Fruit fly (Drosophila melanogaster) whole organism, embryonic: ENCODE data around the gene CG2003.
A peak's percentile ranks its signal among the peaks of the same experiment; 100 is the strongest.

Source experiments
- Bgb ChIP-seq: fragments of 200-800 bp; sonication (Bioruptor generic); IDR thresholded peaks from 2 replicates; pipeline ENCODE4 v1.3.6; 2022; ENCODE audit warnings: missing biosample characterization, missing genetic modification characterization; ENCODE audit not compliant: partially characterized antibody
- CG1024 ChIP-seq: fragments of 200-800 bp; sonication (Bioruptor generic); IDR thresholded peaks from 2 replicates; pipeline ENCODE4 v1.3.6; 2022; ENCODE audit warnings: missing biosample characterization, missing genetic modification characterization
- CG10267 ChIP-seq: fragments of 200-800 bp; sonication (Bioruptor generic); optimal IDR thresholded peaks from 2 replicates; lab custom pipeline; 2018; ENCODE audit warnings: missing biosample characterization, mild to moderate bottlenecking, missing genetic modification characterization, moderate library complexity
- CG10366 ChIP-seq: fragments of 200-800 bp; sonication (Bioruptor generic); IDR thresholded peaks from 2 replicates; pipeline ENCODE4 v1.3.6; 2022; ENCODE audit warnings: missing biosample characterization, missing genetic modification characterization
- CG10431 ChIP-seq: fragments of 200-800 bp; sonication (Bioruptor generic); optimal IDR thresholded peaks from 3 replicates; lab custom pipeline; 2018; ENCODE audit warnings: missing biosample characterization, mild to moderate bottlenecking, missing genetic modification characterization
- CG11085 ChIP-seq: fragments of 200-800 bp; sonication (Bioruptor generic); IDR thresholded peaks from 2 replicates; pipeline ENCODE4 v1.3.6; 2022; ENCODE audit warnings: missing biosample characterization, missing genetic modification characterization
- CG11504 ChIP-seq: fragments of 200-800 bp; sonication (Bioruptor generic); optimal IDR thresholded peaks from 3 replicates; lab custom pipeline; 2019; ENCODE audit warnings: missing biosample characterization, mild to moderate bottlenecking, missing genetic modification characterization, moderate library complexity
- CG12659 ChIP-seq: fragments of 200-800 bp; sonication (Bioruptor generic); optimal IDR thresholded peaks from 3 replicates; lab custom pipeline; 2017; ENCODE audit warnings: mild to moderate bottlenecking, missing biosample characterization, missing genetic modification reagents, missing genetic modification characterization
- CG13894 ChIP-seq: fragments of 200-800 bp; sonication (Bioruptor generic); optimal IDR thresholded peaks from 3 replicates; lab custom pipeline; 2018; ENCODE audit warnings: missing biosample characterization, mild to moderate bottlenecking, missing genetic modification characterization, moderate library complexity
- CG1529 ChIP-seq: fragments of 200-800 bp; sonication (Bioruptor generic); optimal IDR thresholded peaks from 3 replicates; lab custom pipeline; 2018; ENCODE audit warnings: missing biosample characterization, missing genetic modification characterization
- CG17328 ChIP-seq: fragments of 200-800 bp; sonication (Bioruptor generic); IDR thresholded peaks from 2 replicates; pipeline ENCODE4 v1.3.6; 2022; ENCODE audit warnings: missing biosample characterization, missing genetic modification characterization
- CG18619 ChIP-seq: fragments of 200-800 bp; sonication (Bioruptor generic); optimal IDR thresholded peaks from 3 replicates; lab custom pipeline; 2017; ENCODE audit warnings: missing biosample characterization, mild to moderate bottlenecking, missing genetic modification characterization
- CG2202 ChIP-seq: fragments of 200-800 bp; sonication (Bioruptor generic); optimal IDR thresholded peaks from 2 replicates; lab custom pipeline; 2018; ENCODE audit warnings: missing biosample characterization, mild to moderate bottlenecking, missing genetic modification characterization
- CG2712 ChIP-seq: fragments of 200-800 bp; optimal IDR thresholded peaks from 3 replicates; lab custom pipeline; 2019; ENCODE audit warnings: missing biosample characterization, mild to moderate bottlenecking, missing genetic modification characterization, moderate library complexity
- CG42726 ChIP-seq: fragments of 200-800 bp; sonication (Bioruptor generic); IDR thresholded peaks from 2 replicates; pipeline ENCODE4 v1.3.6; 2022; ENCODE audit warnings: missing biosample characterization, missing genetic modification characterization; ENCODE audit not compliant: partially characterized antibody
- CG5953 ChIP-seq: fragments of 200-800 bp; sonication (Bioruptor generic); IDR thresholded peaks from 2 replicates; pipeline ENCODE4 v1.3.6; 2022; ENCODE audit warnings: missing biosample characterization, missing genetic modification characterization
- CG6689 ChIP-seq: fragments of 200-800 bp; sonication (Bioruptor generic); IDR thresholded peaks from 2 replicates; pipeline ENCODE4 v1.3.6; 2022; ENCODE audit warnings: missing biosample characterization, missing genetic modification characterization
- CG7357 ChIP-seq: fragments of 200-800 bp; sonication (Bioruptor generic); IDR thresholded peaks from 3 replicates; pipeline ENCODE4 v1.3.6; 2022; ENCODE audit warnings: missing biosample characterization, missing genetic modification characterization
- CG8290 ChIP-seq, 3 experiments: fragments of 200-800 bp; sonication (Bioruptor generic); optimal IDR thresholded peaks; 2 replicates each; lab custom pipeline; 2016 to 2019; ENCODE audit warnings: missing biosample characterization in 3 of 3, missing genetic modification characterization in 3 of 3, mild to moderate bottlenecking in 2 of 3, moderate library complexity in 1 of 3
- CG8944 ChIP-seq: fragments of 200-800 bp; sonication (Bioruptor generic); optimal IDR thresholded peaks from 3 replicates; lab custom pipeline; 2016; ENCODE audit warnings: missing biosample characterization, missing genetic modification characterization
- CG9215 ChIP-seq: fragments of 200-800 bp; sonication (Bioruptor generic); IDR thresholded peaks from 2 replicates; pipeline ENCODE4 v1.3.6; 2022; ENCODE audit warnings: missing biosample characterization, missing genetic modification characterization
- CG9727 ChIP-seq: fragments of 200-800 bp; sonication (Bioruptor generic); optimal IDR thresholded peaks from 3 replicates; lab custom pipeline; 2017; ENCODE audit warnings: missing biosample characterization, mild to moderate bottlenecking, missing genetic modification characterization
- CG9876 ChIP-seq: fragments of 200-800 bp; sonication (Bioruptor generic); optimal IDR thresholded peaks from 2 replicates; lab custom pipeline; 2016; ENCODE audit warnings: missing biosample characterization, missing genetic modification characterization
- CrebB ChIP-seq: fragments of 200-800 bp; sonication (Bioruptor generic); optimal IDR thresholded peaks from 3 replicates; lab custom pipeline; 2018; ENCODE audit warnings: missing biosample characterization, mild to moderate bottlenecking, missing genetic modification characterization
- D19A ChIP-seq: fragments of 200-800 bp; optimal IDR thresholded peaks from 3 replicates; lab custom pipeline; 2019; ENCODE audit warnings: missing biosample characterization, mild to moderate bottlenecking, missing genetic modification characterization, moderate library complexity
- Dll ChIP-seq: fragments of 200-800 bp; sonication (Bioruptor generic); IDR thresholded peaks from 4 replicates; pipeline ENCODE4 v1.3.6; 2022; ENCODE audit warnings: missing biosample characterization, missing genetic modification characterization; ENCODE audit not compliant: partially characterized antibody
- Hmr ChIP-seq: fragments of 200-800 bp; sonication (Bioruptor generic); optimal IDR thresholded peaks from 3 replicates; lab custom pipeline; 2017; ENCODE audit warnings: mild to moderate bottlenecking, missing biosample characterization, missing genetic modification reagents, missing genetic modification characterization
- Nf-YC ChIP-seq: fragments of 200-800 bp; optimal IDR thresholded peaks from 3 replicates; lab custom pipeline; 2019; ENCODE audit warnings: missing biosample characterization, mild to moderate bottlenecking, missing genetic modification characterization, moderate library complexity
- Oaz ChIP-seq: fragments of 200-800 bp; sonication (Bioruptor generic); IDR thresholded peaks from 2 replicates; pipeline ENCODE4 v1.3.6; 2022; ENCODE audit warnings: missing biosample characterization, missing genetic modification characterization
- Oli ChIP-seq: fragments of 200-800 bp; sonication (Bioruptor generic); optimal IDR thresholded peaks from 2 replicates; lab custom pipeline; 2018; ENCODE audit warnings: missing biosample characterization, mild to moderate bottlenecking, missing genetic modification characterization, moderate library complexity
- TFAM ChIP-seq: fragments of 200-800 bp; sonication (Bioruptor generic); optimal IDR thresholded peaks from 2 replicates; lab custom pipeline; 2017; ENCODE audit warnings: missing biosample characterization, missing genetic modification characterization, inconsistent platforms
- Xrp1 ChIP-seq: fragments of 200-800 bp; sonication (Bioruptor generic); IDR thresholded peaks from 2 replicates; pipeline ENCODE4 v1.3.6; 2022; ENCODE audit warnings: missing biosample characterization, missing genetic modification characterization
- al ChIP-seq: fragments of 200-800 bp; sonication (Bioruptor generic); IDR thresholded peaks from 2 replicates; pipeline ENCODE4 v1.3.6; 2022; ENCODE audit warnings: missing biosample characterization, missing genetic modification characterization
- cad ChIP-seq: fragments of >200 bp; optimal IDR thresholded peaks from 2 replicates; lab custom pipeline; 2017; ENCODE audit warnings: missing biosample characterization, missing genetic modification characterization
- dimm ChIP-seq: fragments of 200-800 bp; sonication (Bioruptor generic); IDR thresholded peaks from 2 replicates; pipeline ENCODE4 v1.3.6; 2022; ENCODE audit warnings: missing biosample characterization, missing genetic modification characterization
- dm ChIP-seq: fragments of 200-800 bp; sonication (Bioruptor generic); optimal IDR thresholded peaks from 3 replicates; lab custom pipeline; 2016; ENCODE audit warnings: missing biosample characterization, missing genetic modification characterization
- dpn ChIP-seq, 2 experiments: fragments of 200-800 bp; sonication (Bioruptor generic); optimal IDR thresholded peaks; 3 replicates each; lab custom pipeline; 2016; ENCODE audit warnings: missing biosample characterization in 2 of 2, missing genetic modification characterization in 2 of 2
- eve ChIP-seq, 2 experiments: fragments of >200 bp; optimal IDR thresholded peaks; 2 replicates each; lab custom pipeline; 2017; ENCODE audit warnings: missing biosample characterization in 2 of 2, missing genetic modification characterization in 2 of 2
- ind ChIP-seq: fragments of 200-800 bp; sonication (Bioruptor generic); optimal IDR thresholded peaks from 3 replicates; lab custom pipeline; 2016; ENCODE audit warnings: missing biosample characterization, missing genetic modification characterization
- lmd ChIP-seq: fragments of 200-800 bp; sonication (Bioruptor generic); IDR thresholded peaks from 2 replicates; pipeline ENCODE4 v1.3.6; 2022; ENCODE audit warnings: missing biosample characterization, missing genetic modification characterization
- lola ChIP-seq, 3 experiments: fragments of >200 bp in 2 of 3; fragments of 200-800 bp in 1 of 3; sonication (Bioruptor generic) in 1 of 3; optimal IDR thresholded peaks; 2 replicates each; lab custom pipeline; 2017 to 2019; ENCODE audit warnings: missing biosample characterization in 3 of 3, missing genetic modification characterization in 3 of 3, mild to moderate bottlenecking in 1 of 3, moderate library complexity in 1 of 3
- nau ChIP-seq: fragments of 200-800 bp; sonication (Bioruptor generic); optimal IDR thresholded peaks from 3 replicates; lab custom pipeline; 2017; ENCODE audit warnings: missing biosample characterization, mild to moderate bottlenecking, missing genetic modification characterization, missing genetic modification reagents
- nmo ChIP-seq: fragments of 200-800 bp; sonication (Bioruptor generic); optimal IDR thresholded peaks from 2 replicates; lab custom pipeline; 2018; ENCODE audit warnings: missing biosample characterization, mild to moderate bottlenecking, missing genetic modification characterization, moderate library complexity
- org-1 ChIP-seq: fragments of 200-800 bp; sonication (Bioruptor generic); optimal IDR thresholded peaks from 2 replicates; lab custom pipeline; 2017; ENCODE audit warnings: missing biosample characterization, missing genetic modification characterization
- prd ChIP-seq, 3 experiments: fragments of >200 bp in 2 of 3; fragments of 200-800 bp in 1 of 3; sonication (Bioruptor generic) in 1 of 3; optimal IDR thresholded peaks in 2 of 3; IDR thresholded peaks in 1 of 3; 2 replicates in 2 of 3; 3 replicates in 1 of 3; pipeline versions ENCODE4 v1.3.6 to Lab custom; 2017 to 2022; ENCODE audit warnings: missing biosample characterization in 1 of 3, missing genetic modification characterization in 1 of 3
- ranshi ChIP-seq: fragments of 200-800 bp; sonication (Bioruptor generic); IDR thresholded peaks from 2 replicates; pipeline ENCODE4 v1.3.6; 2022; ENCODE audit warnings: missing biosample characterization, missing genetic modification characterization
- repo ChIP-seq: fragments of 200-800 bp; sonication (Bioruptor generic); optimal IDR thresholded peaks from 2 replicates; lab custom pipeline; 2016; ENCODE audit warnings: missing biosample characterization, missing genetic modification characterization
- row ChIP-seq: fragments of 200-800 bp; sonication (Bioruptor generic); IDR thresholded peaks from 3 replicates; pipeline ENCODE4 v1.3.6; 2022; ENCODE audit warnings: missing biosample characterization, missing genetic modification characterization
- slp2 ChIP-seq: fragments of 200-800 bp; sonication (Bioruptor generic); optimal IDR thresholded peaks from 2 replicates; lab custom pipeline; 2016; ENCODE audit warnings: missing biosample characterization, missing genetic modification characterization
- ssp ChIP-seq: fragments of 200-800 bp; sonication (Bioruptor generic); IDR thresholded peaks from 2 replicates; pipeline ENCODE4 v1.3.6; 2022; ENCODE audit warnings: missing biosample characterization, missing genetic modification characterization
- vnd ChIP-seq: fragments of 200-800 bp; sonication (Bioruptor generic); IDR thresholded peaks from 3 replicates; pipeline ENCODE4 v1.3.6; 2022; ENCODE audit warnings: missing biosample characterization, missing genetic modification characterization; ENCODE audit not compliant: partially characterized antibody

The CG2003 gene

dm6 chr3R:31949433-31949832 is 28.5 kb upstream of the CG2003 start (continued):
- TF ChIP-seq Oli (tag; lab: Kevin White, UChicago), result peak; percentile 2
- TF ChIP-seq Bgb (GFP tag; lab: Robert Waterston, UW), result no peak
- TF ChIP-seq CG10431, result no peak
- TF ChIP-seq D19A (tag; lab: Kevin White, UChicago), result peak; percentile 8
- TF ChIP-seq vnd, result no peak
- TF ChIP-seq CrebB (tag; lab: Kevin White, UChicago), result no peak
- no peak for TF ChIP-seq slp2
- no peak for TF ChIP-seq ind (GFP tag; lab: Kevin White, UChicago)
- TF ChIP-seq CG5953 (GFP tag; lab: Robert Waterston, UW), result no peak
- peak; percentile 28 for TF ChIP-seq CG2712
- TF ChIP-seq Hmr, result peak; percentile 38
- TF ChIP-seq CG12659 (GFP tag; lab: Kevin White, UChicago), result peak; percentile 17
- 0 out of 2 replicates have a peak, but pooled peaks have one; percentile 5 for TF ChIP-seq ranshi (GFP tag; lab: Robert Waterston, UW)
- no peak for TF ChIP-seq CG42726
- no peak for TF ChIP-seq CG9215 (GFP tag; lab: Robert Waterston, UW)
- TF ChIP-seq org-1, result no peak
- no peak for TF ChIP-seq CG6689 (GFP tag; lab: Robert Waterston, UW)
- 0 out of 2 replicates have a peak, but pooled peaks have one; percentile 12 for TF ChIP-seq CG17328 (GFP tag; lab: Robert Waterston, UW)
- peak; percentile 42 for TF ChIP-seq CG11504 (tag; lab: Kevin White, UChicago)
- no peak for TF ChIP-seq CG2202
- TF ChIP-seq row, result peak; percentile 40; the same call in 2 of the 3 replicates

dm6 chr3R:31954463-31954862 is 23.5 kb upstream of the CG2003 start:
- TF ChIP-seq CG18619 (GFP tag; lab: Kevin White, UChicago) (no peak), CG1024 (no peak), TFAM (GFP tag; lab: Kevin White, UChicago) (no peak), CG1529 (no peak), ssp (GFP tag; lab: Robert Waterston, UW) (peak; percentile 63), nmo (GFP tag; lab: Kevin White, UChicago) (no peak), prd (optimal IDR thresholded peaks at IDR 0.05; lab: Kevin White, UChicago) (no peak), prd (GFP tag; IDR thresholded peaks at IDR 0.05; lab: Robert Waterston, UW) (peak; percentile 36; the same call in 1 of the 3 replicates), repo (GFP tag; lab: Kevin White, UChicago) (no peak), CG9876 (GFP tag; lab: Kevin White, UChicago) (no peak), CG13894 (tag; lab: Kevin White, UChicago) (peak; percentile 29), Oaz (GFP tag; lab: Robert Waterston, UW) (no peak), dimm (no peak), CG8944 (no peak), CG9727 (GFP tag; lab: Kevin White, UChicago) (no peak), vnd (no peak), lmd (no peak), CG11085 (GFP tag; lab: Robert Waterston, UW) (no peak), Nf-YC (tag; lab: Kevin White, UChicago) (no peak), lola (GFP tag; optimal IDR thresholded peaks at IDR 0.05; lab: Kevin White, UChicago) (peak in 1 of 3 experiments; percentile 47), Dll (GFP tag; lab: Robert Waterston, UW) (no peak), CG7357 (GFP tag; lab: Robert Waterston, UW) (peak; percentile 55; the same call in 1 of the 3 replicates), Xrp1 (GFP tag; lab: Robert Waterston, UW) (no peak), cad (peak; percentile 28), dm (GFP tag; lab: Kevin White, UChicago) (no peak), al (GFP tag; lab: Robert Waterston, UW) (no peak), eve (GFP tag; optimal IDR thresholded peaks at IDR 0.05; lab: Kevin White, UChicago) (peak in 1 of 2 experiments; percentile 52), nau (no peak), CG10366 (no peak), CG8290 (GFP tag; optimal IDR thresholded peaks at IDR 0.05; lab: Kevin White, UChicago) (no peak), CG8290 (tag; optimal IDR thresholded peaks at IDR 0.05; lab: Kevin White, UChicago) (peak in 1 of 2 experiments; percentile 36), CG10267 (tag; lab: Kevin White, UChicago) (no peak), dpn (GFP tag; optimal IDR thresholded peaks at IDR 0.05; lab: Kevin White, UChicago) (no peak)
